Fruit fly (Drosophila melanogaster): ENCODE measurements around the gene LManIII.

Gene LManIII

DNA sequence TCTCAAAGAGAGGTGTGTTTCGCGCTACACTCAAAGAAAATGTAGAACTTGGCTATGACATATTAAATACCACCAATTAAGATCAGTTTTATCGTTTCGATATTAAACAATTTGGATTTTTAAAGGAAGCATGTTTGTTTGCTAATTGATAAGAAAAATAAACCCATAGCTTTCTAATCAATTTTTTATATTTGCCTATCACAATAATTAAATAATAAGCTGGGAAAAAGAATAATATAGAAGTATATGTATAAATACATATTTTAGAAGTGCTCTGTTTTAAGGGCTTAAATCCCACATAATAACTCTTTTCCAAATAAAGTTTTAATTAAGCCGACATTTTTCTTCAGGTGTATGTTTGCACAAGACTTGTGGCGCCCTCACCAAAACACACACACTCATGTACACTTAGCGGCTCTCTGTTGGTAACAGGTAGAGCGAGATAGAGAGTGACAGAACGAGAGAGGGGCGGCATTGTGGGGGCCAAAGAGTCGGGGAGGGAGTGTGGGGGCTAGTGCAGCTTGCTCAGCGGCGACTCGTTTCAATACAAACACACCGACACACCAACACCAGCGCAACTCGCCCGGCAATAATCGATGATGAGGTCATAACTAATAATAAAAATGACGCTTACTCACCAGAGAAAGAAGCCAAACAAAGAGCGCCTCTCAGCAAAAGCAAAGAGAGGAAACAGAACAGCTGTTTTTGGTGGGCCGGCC lies 50.7 kb downstream of the LManIII start (continued):
- peak; percentile 58; the same call in 1 of the 2 replicates for TF ChIP-seq CG11085 (GFP tag; IDR thresholded peaks at IDR 0.05)
- peak; percentile 90 for TF ChIP-seq Dek (tag; optimal IDR thresholded peaks at IDR 0.05)
- peak; percentile 40 for TF ChIP-seq gcm2 (GFP tag; optimal IDR thresholded peaks at IDR 0.05)
- peak; percentile 52 for TF ChIP-seq Hey (tag; optimal IDR thresholded peaks at IDR 0.05)
- peak; percentile 76 for TF ChIP-seq CG18011 (GFP tag; optimal IDR thresholded peaks at IDR 0.05)
- TF ChIP-seq CG9876 (GFP tag; optimal IDR thresholded peaks at IDR 0.05): no peak
- TF ChIP-seq CG2712 (tag; optimal IDR thresholded peaks at IDR 0.05): peak; percentile 92
- TF ChIP-seq CG34376 (GFP tag; optimal IDR thresholded peaks at IDR 0.05): peak; percentile 50
- no peak for TF ChIP-seq CG42726 (GFP tag; IDR thresholded peaks at IDR 0.05; ENCODE audit: partially characterized antibody)
- peak; percentile 77 for TF ChIP-seq Aef1 (GFP tag; IDR thresholded peaks at IDR 0.05)
- peak; percentile 97 for TF ChIP-seq CG17361 (GFP tag; IDR thresholded peaks at IDR 0.05)
- no peak for TF ChIP-seq CG14965 (GFP tag; optimal IDR thresholded peaks at IDR 0.05; ENCODE audit: borderline replicate concordance)
- peak; percentile 77 for TF ChIP-seq sob (GFP tag; IDR thresholded peaks at IDR 0.05)
- TF ChIP-seq hth (optimal IDR thresholded peaks at IDR 0.05): no peak
- peak; percentile 94 for TF ChIP-seq CG12391 (tag; optimal IDR thresholded peaks at IDR 0.05)
- TF ChIP-seq pum (GFP tag; optimal IDR thresholded peaks at IDR 0.05): peak; percentile 12
- 0 out of 2 replicates have a peak, but pooled peaks have one; percentile 38 for TF ChIP-seq nerfin-2 (GFP tag; IDR thresholded peaks at IDR 0.05; ENCODE audit: partially characterized antibody)
- TF ChIP-seq CG17568 (GFP tag; optimal IDR thresholded peaks at IDR 0.05): peak; percentile 83
- no peak for TF ChIP-seq ERR (GFP tag; optimal IDR thresholded peaks at IDR 0.05)
- 0 out of 4 replicates have a peak, but pooled peaks have one; percentile 31 for TF ChIP-seq Gug (GFP tag; IDR thresholded peaks at IDR 0.05)
- peak; percentile 92 for TF ChIP-seq CG18619 (GFP tag; optimal IDR thresholded peaks at IDR 0.05)
- TF ChIP-seq lilli (GFP tag; optimal IDR thresholded peaks at IDR 0.05): peak; percentile 86
- no peak for TF ChIP-seq prd (optimal IDR thresholded peaks at IDR 0.05)
- peak; percentile 74 for TF ChIP-seq prd (GFP tag; IDR thresholded peaks at IDR 0.05)
- TF ChIP-seq CG5245 (GFP tag; optimal IDR thresholded peaks at IDR 0.05): peak; percentile 82
- peak; percentile 91; the same call in 2 of the 3 replicates for TF ChIP-seq dysf (GFP tag; IDR thresholded peaks at IDR 0.05)
- TF ChIP-seq CG4424 (GFP tag; optimal IDR thresholded peaks at IDR 0.05): peak; percentile 91
- peak; percentile 72 for TF ChIP-seq zfh2 (GFP tag; optimal IDR thresholded peaks at IDR 0.05)
- TF ChIP-seq CG14667 (GFP tag; IDR thresholded peaks at IDR 0.05): peak; percentile 42; the same call in 1 of the 2 replicates
- TF ChIP-seq Fer3 (tag; optimal IDR thresholded peaks at IDR 0.05): peak; percentile 86
- peak; percentile 75 for TF ChIP-seq twi (tag; optimal IDR thresholded peaks at IDR 0.05)
- no peak for TF ChIP-seq CG1647 (GFP tag; optimal IDR thresholded peaks at IDR 0.05)
- no peak for TF ChIP-seq ash1 (GFP tag; optimal IDR thresholded peaks at IDR 0.05)
- peak; percentile 53 for TF ChIP-seq Ravus (GFP tag; IDR thresholded peaks at IDR 0.05)
- TF ChIP-seq CG8281 (tag; optimal IDR thresholded peaks at IDR 0.05): peak; percentile 66
- TF ChIP-seq bcd (GFP tag; optimal IDR thresholded peaks at IDR 0.05): peak; percentile 90
- TF ChIP-seq CG1529 (GFP tag; optimal IDR thresholded peaks at IDR 0.05): peak; percentile 87
- peak; percentile 72 for TF ChIP-seq gsb (GFP tag; IDR thresholded peaks at IDR 0.05)
- peak; percentile 54 for TF ChIP-seq CG7786 (GFP tag; optimal IDR thresholded peaks at IDR 0.05)
- TF ChIP-seq Stat92E (GFP tag; optimal IDR thresholded peaks at IDR 0.05): peak in 1 of 3 experiments; percentile 53
- TF ChIP-seq sens (GFP tag): peak; percentile 91
- TF ChIP-seq sqz (GFP tag; optimal IDR thresholded peaks at IDR 0.05): peak; percentile 71
- TF ChIP-seq kay (GFP tag; optimal IDR thresholded peaks at IDR 0.05): peak; percentile 86
- peak; percentile 80 for TF ChIP-seq Nf-YC (tag; optimal IDR thresholded peaks at IDR 0.05)
- TF ChIP-seq btn (GFP tag; optimal IDR thresholded peaks at IDR 0.05): peak; percentile 42
- TF ChIP-seq CG17829 (tag; optimal IDR thresholded peaks at IDR 0.05): peak; percentile 88
- TF ChIP-seq tio (GFP tag; optimal IDR thresholded peaks at IDR 0.05): peak; percentile 90
- no peak for TF ChIP-seq yki (optimal IDR thresholded peaks at IDR 0.05)
- TF ChIP-seq onecut (GFP tag; IDR thresholded peaks at IDR 0.05): peak; percentile 86
- peak; percentile 32 for TF ChIP-seq CHES-1-like (GFP tag; optimal IDR thresholded peaks at IDR 0.05)

Measured in whole organism, embryonic.